Worm (Caenorhabditis elegans) whole organism, L1 larva: ENCODE measurements around the gene pgap-3.
A peak's percentile ranks its signal among the peaks of the same experiment; 100 is the strongest.

ENCODE experiments used
- F16B12.6 ChIP-seq: fragments of 150-350 bp; optimal IDR thresholded peaks from 2 replicates; lab custom pipeline; 2014; ENCODE audit warnings: missing biosample characterization, missing genetic modification characterization
- Y116A8C.19 ChIP-seq: sonication (generic microtip); optimal IDR thresholded peaks from 2 replicates; lab custom pipeline; 2016; ENCODE audit warnings: missing compliant biosample characterization, missing genetic modification characterization, borderline replicate concordance
- aha-1 ChIP-seq: fragments of 150-350 bp; optimal IDR thresholded peaks from 2 replicates; lab custom pipeline; 2014; ENCODE audit warnings: missing biosample characterization, missing genetic modification characterization
- aly-2 ChIP-seq: fragments of 150-350 bp; optimal IDR thresholded peaks from 2 replicates; lab custom pipeline; 2014; ENCODE audit warnings: missing biosample characterization, missing genetic modification characterization
- blmp-1 ChIP-seq: fragments of 150-350 bp; optimal IDR thresholded peaks from 2 replicates; lab custom pipeline; 2014; ENCODE audit warnings: missing biosample characterization, missing genetic modification characterization
- ceh-63 ChIP-seq: fragments of 200-800 bp; sonication (Bioruptor generic); optimal IDR thresholded peaks from 2 replicates; lab custom pipeline; 2018; ENCODE audit warnings: mild to moderate bottlenecking, missing genetic modification characterization, missing compliant biosample characterization
- ceh-82 ChIP-seq, 3 experiments: fragments of 150-350 bp in 1 of 3; sonication (generic microtip) in 2 of 3; optimal IDR thresholded peaks; 2 replicates each; lab custom pipeline; 2014 to 2017; ENCODE audit warnings: missing biosample characterization in 3 of 3, missing genetic modification characterization in 3 of 3
- ceh-88 ChIP-seq: fragments of 200-800 bp; sonication (Bioruptor generic); IDR thresholded peaks from 2 replicates; pipeline ENCODE4 v1.3.6; 2022; ENCODE audit warnings: missing genetic modification characterization, missing compliant biosample characterization
- dpl-1 ChIP-seq, 3 experiments: fragments of 150-350 bp in 2 of 3; sonication (generic microtip) in 1 of 3; optimal IDR thresholded peaks; 2 replicates each; lab custom pipeline; 2014 to 2017; ENCODE audit warnings: missing biosample characterization in 3 of 3, missing genetic modification characterization in 3 of 3, missing genetic modification reagents in 3 of 3
- dsc-1 ChIP-seq: sonication (generic microtip); optimal IDR thresholded peaks from 2 replicates; lab custom pipeline; 2016; ENCODE audit warnings: mild to moderate bottlenecking, missing genetic modification characterization, missing compliant biosample characterization
- efl-1 ChIP-seq, 4 experiments: fragments of 150-350 bp; optimal IDR thresholded peaks in 3 of 4; peaks in 1 of 4; 1 replicate in 1 of 4; 2 replicates in 3 of 4; lab custom pipeline; 2014; ENCODE audit warnings: missing biosample characterization in 2 of 4, missing genetic modification characterization in 2 of 4, missing genetic modification reagents in 2 of 4
- elt-2 ChIP-seq: sonication (generic microtip); optimal IDR thresholded peaks from 2 replicates; lab custom pipeline; 2016; ENCODE audit warnings: missing genetic modification characterization, mild to moderate bottlenecking, inconsistent platforms, missing compliant biosample characterization, missing genetic modification reagents
- fkh-10 ChIP-seq: sonication (generic microtip); optimal IDR thresholded peaks from 2 replicates; lab custom pipeline; 2017; ENCODE audit warnings: missing biosample characterization, missing genetic modification reagents, missing genetic modification characterization
- fkh-8 ChIP-seq: sonication (generic microtip); optimal IDR thresholded peaks from 2 replicates; lab custom pipeline; 2016; ENCODE audit warnings: mild to moderate bottlenecking, missing genetic modification characterization, missing compliant biosample characterization
- hlh-4 ChIP-seq: sonication (generic microtip); optimal IDR thresholded peaks from 2 replicates; lab custom pipeline; 2016; ENCODE audit warnings: mild to moderate bottlenecking, missing genetic modification characterization, missing compliant biosample characterization
- hpl-2 ChIP-seq: fragments of 150-350 bp; optimal IDR thresholded peaks from 2 replicates; lab custom pipeline; 2014; ENCODE audit warnings: missing biosample characterization, missing genetic modification reagents, missing genetic modification characterization
- jun-1 ChIP-seq: fragments of 150-350 bp; optimal IDR thresholded peaks from 2 replicates; lab custom pipeline; 2014; ENCODE audit warnings: missing biosample characterization, missing genetic modification reagents, missing genetic modification characterization
- mdl-1 ChIP-seq, 2 experiments: fragments of 150-350 bp; optimal IDR thresholded peaks; 2 replicates each; lab custom pipeline; 2014 to 2017; ENCODE audit warnings: missing biosample characterization in 2 of 2, missing genetic modification characterization in 2 of 2, inconsistent platforms in 1 of 2
- nhr-11 ChIP-seq: fragments of 150-350 bp; optimal IDR thresholded peaks from 2 replicates; lab custom pipeline; 2014; ENCODE audit warnings: missing biosample characterization, missing genetic modification characterization
- nhr-19 ChIP-seq: fragments of 200-800 bp; sonication (Bioruptor generic); conservative IDR thresholded peaks from 2 replicates; pipeline ENCODE4 v1.3.6; 2022; ENCODE audit warnings: missing genetic modification characterization, missing compliant biosample characterization
- nhr-20 ChIP-seq: sonication (generic microtip); optimal IDR thresholded peaks from 2 replicates; lab custom pipeline; 2016; ENCODE audit warnings: mild to moderate bottlenecking, missing genetic modification characterization, missing compliant biosample characterization
- nhr-28 ChIP-seq: fragments of 150-350 bp; optimal IDR thresholded peaks from 2 replicates; lab custom pipeline; 2014; ENCODE audit warnings: missing biosample characterization, missing genetic modification characterization
- nhr-47 ChIP-seq: sonication (generic microtip); optimal IDR thresholded peaks from 2 replicates; lab custom pipeline; 2016; ENCODE audit warnings: mild to moderate bottlenecking, missing genetic modification characterization, moderate library complexity, missing compliant biosample characterization
- nhr-71 ChIP-seq: sonication (generic microtip); optimal IDR thresholded peaks from 2 replicates; lab custom pipeline; 2016; ENCODE audit warnings: mild to moderate bottlenecking, missing genetic modification characterization, moderate library complexity, missing compliant biosample characterization
- nhr-76 ChIP-seq: sonication (generic microtip); optimal IDR thresholded peaks from 2 replicates; lab custom pipeline; 2017; ENCODE audit warnings: missing biosample characterization, missing genetic modification characterization
- nhr-77 ChIP-seq: fragments of 150-350 bp; optimal IDR thresholded peaks from 2 replicates; lab custom pipeline; 2014; ENCODE audit warnings: missing biosample characterization, missing genetic modification characterization
- nhr-85 ChIP-seq: sonication (generic microtip); peaks from one replicate; lab custom pipeline; 2016; ENCODE audit warnings: missing genetic modification characterization, inconsistent platforms, missing compliant biosample characterization
- pax-3 ChIP-seq: fragments of 200-800 bp; sonication (Bioruptor generic); optimal IDR thresholded peaks from 2 replicates; lab custom pipeline; 2018; ENCODE audit warnings: mild to moderate bottlenecking, missing genetic modification characterization, moderate library complexity, missing compliant biosample characterization
- rnt-1 ChIP-seq: sonication (generic microtip); optimal IDR thresholded peaks from 2 replicates; lab custom pipeline; 2016; ENCODE audit warnings: mild to moderate bottlenecking, missing genetic modification characterization, moderate library complexity, missing compliant biosample characterization
- snu-23 ChIP-seq: sonication (generic microtip); optimal IDR thresholded peaks from 2 replicates; lab custom pipeline; 2016; ENCODE audit warnings: missing genetic modification characterization, missing compliant biosample characterization
- sox-4 ChIP-seq: sonication (generic microtip); optimal IDR thresholded peaks from 2 replicates; lab custom pipeline; 2016; ENCODE audit warnings: missing genetic modification characterization, missing compliant biosample characterization
- sup-37 ChIP-seq: fragments of 200-800 bp; sonication (Bioruptor generic); optimal IDR thresholded peaks from 2 replicates; lab custom pipeline; 2018; ENCODE audit warnings: mild to moderate bottlenecking, missing genetic modification characterization, missing compliant biosample characterization
- tbx-2 ChIP-seq: sonication (generic microtip); optimal IDR thresholded peaks from 2 replicates; lab custom pipeline; 2016; ENCODE audit warnings: missing genetic modification characterization, missing compliant biosample characterization
- unc-98 ChIP-seq: fragments of 200-800 bp; sonication (Bioruptor generic); IDR thresholded peaks from 2 replicates; pipeline ENCODE4 v1.3.6; 2022; ENCODE audit warnings: missing genetic modification characterization, missing compliant biosample characterization
- vab-15 ChIP-seq: sonication (generic microtip); optimal IDR thresholded peaks from 2 replicates; lab custom pipeline; 2017; ENCODE audit warnings: missing genotype, mild to moderate bottlenecking, missing genetic modification characterization, missing compliant biosample characterization
- xbp-1 ChIP-seq: sonication (generic microtip); optimal IDR thresholded peaks from 2 replicates; lab custom pipeline; 2016; ENCODE audit warnings: missing genetic modification characterization, missing compliant biosample characterization
- zip-4 ChIP-seq: fragments of 200-800 bp; sonication (Bioruptor generic); optimal IDR thresholded peaks from 2 replicates; lab custom pipeline; 2018; ENCODE audit warnings: mild to moderate bottlenecking, missing genetic modification characterization, moderate library complexity, missing compliant biosample characterization
- ztf-11 ChIP-seq, 2 experiments: sonication (generic microtip); optimal IDR thresholded peaks; 2 replicates each; lab custom pipeline; 2016 to 2017; ENCODE audit warnings: missing genetic modification characterization in 2 of 2, missing biosample characterization in 1 of 2, missing compliant biosample characterization in 1 of 2
- ztf-4 ChIP-seq: fragments of 150-350 bp; optimal IDR thresholded peaks from 2 replicates; lab custom pipeline; 2014; ENCODE audit warnings: missing biosample characterization, missing genetic modification characterization

The pgap-3 gene

DNA sequence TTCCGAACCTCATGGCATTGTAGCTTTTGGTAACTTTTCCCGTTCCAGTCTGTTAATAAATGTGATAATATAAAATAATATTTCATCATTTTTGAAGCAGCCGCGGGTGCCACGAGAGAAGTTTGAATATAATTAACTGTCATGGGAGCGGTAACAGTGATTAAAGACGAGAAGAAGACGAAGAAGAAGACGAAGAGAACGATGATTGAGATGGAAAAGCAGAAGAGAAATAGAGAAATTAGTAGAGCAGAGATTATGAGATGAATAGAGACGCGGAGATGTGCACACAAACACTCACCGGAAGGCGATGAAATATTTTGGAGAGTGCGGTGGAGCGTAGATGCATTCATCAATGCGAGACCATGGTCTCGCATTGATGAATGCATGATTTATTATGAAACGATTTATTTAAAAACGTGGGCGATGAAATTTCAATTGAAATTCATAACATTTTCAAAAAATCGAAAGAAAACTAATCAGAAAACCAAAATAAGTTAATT is 5.5 kb upstream of the pgap-3 start, which contains the start of gene seip-1 (continued):
- TF ChIP-seq ceh-82 (tag; optimal IDR thresholded peaks at IDR 0.05; lab: Kevin White, UChicago) (peak; percentile 64 to 87 (median 66)), F16B12.6 (tag; lab: Kevin White, UChicago) (peak; percentile 66), fkh-8 (tag; lab: Kevin White, UChicago) (peak; percentile 92), xbp-1 (tag; lab: Kevin White, UChicago) (peak; percentile 90), elt-2 (tag; lab: Kevin White, UChicago) (peak; percentile 56), ztf-11 (tag; optimal IDR thresholded peaks at IDR 0.05; lab: Kevin White, UChicago) (peak in 1 of 2 experiments; percentile 56), blmp-1 (tag; lab: Kevin White, UChicago) (peak; percentile 72), efl-1 (optimal IDR thresholded peaks at IDR 0.05; lab: Kevin White, UChicago) (peak; percentile 84 to 90), efl-1 (GFP tag; optimal IDR thresholded peaks at IDR 0.05 in 1 of 2; lab: Kevin White, UChicago) (peak; percentile 78 to 96), nhr-47 (tag; lab: Kevin White, UChicago) (peak; percentile 83), nhr-77 (tag; lab: Kevin White, UChicago) (peak; percentile 78), pax-3 (tag; lab: Kevin White, UChicago) (peak; percentile 25), zip-4 (no peak), tbx-2 (tag; lab: Kevin White, UChicago) (peak; percentile 75), fkh-10 (GFP tag; lab: Kevin White, UChicago) (peak; percentile 65), snu-23 (GFP tag; lab: Kevin White, UChicago) (peak; percentile 91), nhr-20 (tag; lab: Kevin White, UChicago) (peak; percentile 89), nhr-11 (tag; lab: Kevin White, UChicago) (peak; percentile 47), unc-98 (GFP tag; lab: Robert Waterston, UW) (no peak), ceh-63 (GFP tag; lab: Kevin White, UChicago) (no peak)

- TF ChIP-seq fkh-10 (GFP tag; lab: Kevin White, UChicago): no peak
- no peak for TF ChIP-seq snu-23 (GFP tag; lab: Kevin White, UChicago)
- TF ChIP-seq dpl-1 (GFP tag; optimal IDR thresholded peaks at IDR 0.05; lab: Kevin White, UChicago): no peak
- TF ChIP-seq Y116A8C.19: no peak
- TF ChIP-seq ztf-4 (tag; lab: Kevin White, UChicago): no peak
- TF ChIP-seq tbx-2 (tag; lab: Kevin White, UChicago): no peak
- TF ChIP-seq jun-1 (tag; lab: Kevin White, UChicago): no peak
These were observed 3.4 kb upstream of the pgap-3 start, which contains the start of gene jamp-1 for ce11 chrV:6051159-6051558. TSS of gene jamp-1 (minus strand) at chrV:6051259.

DNA sequence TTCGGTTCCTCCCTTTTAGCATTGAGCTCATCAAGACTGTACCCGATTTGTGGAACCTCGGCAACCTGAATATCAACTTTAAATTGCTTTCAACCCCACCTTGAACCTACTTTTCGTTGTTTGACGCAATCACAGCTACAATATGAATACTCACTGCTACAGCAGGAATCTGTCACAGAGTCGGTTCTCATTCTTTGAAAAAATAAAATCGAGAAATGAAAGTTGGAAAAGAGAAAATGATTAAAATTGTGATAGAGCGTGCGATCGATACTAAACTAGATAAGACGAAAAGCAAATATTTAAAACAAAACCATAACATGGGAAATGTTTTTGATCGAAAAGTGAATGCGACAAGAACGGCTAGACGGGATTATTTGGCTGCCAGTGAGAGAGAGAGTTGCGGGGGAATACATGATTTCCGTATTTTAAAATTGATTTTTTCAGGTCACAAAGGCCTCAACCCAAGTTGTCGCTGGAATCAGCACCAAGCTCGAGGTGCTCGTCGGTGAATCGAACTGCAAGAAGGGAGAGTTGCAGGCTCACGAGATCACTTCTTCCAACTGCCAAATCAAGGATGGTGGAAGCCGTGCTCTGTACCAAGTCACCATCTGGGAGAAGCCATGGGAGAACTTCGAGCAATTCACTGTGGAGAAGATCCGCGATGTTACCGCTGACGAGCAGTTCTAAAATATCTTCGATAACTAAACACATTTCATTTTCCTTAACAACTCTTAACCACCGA is 2.7 kb downstream of the pgap-3 start, which contains the start of gene R01B10.3:
Gene R01B10.3 (minus strand): TSS at position 277 of the 742 bp plus-strand sequence.
- TF ChIP-seq elt-2 (tag; lab: Kevin White, UChicago) (peak; percentile 2), mdl-1 (tag; optimal IDR thresholded peaks at IDR 0.05; lab: Kevin White, UChicago) (no peak), sox-4 (no peak), aly-2 (tag; lab: Kevin White, UChicago) (no peak), efl-1 (optimal IDR thresholded peaks at IDR 0.05; lab: Kevin White, UChicago) (no peak), efl-1 (GFP tag; optimal IDR thresholded peaks at IDR 0.05 in 1 of 2; lab: Kevin White, UChicago) (peak in 1 of 2 experiments; percentile 93), sup-37 (GFP tag; lab: Kevin White, UChicago) (no peak)

ce11 chrV:6044448-6044847 is 3.3 kb downstream of the pgap-3 start:
- TF ChIP-seq nhr-19 (GFP tag; lab: Robert Waterston, UW) (no peak), pax-3 (tag; lab: Kevin White, UChicago) (no peak), dsc-1 (no peak), nhr-76 (tag; lab: Kevin White, UChicago) (no peak), ceh-88 (GFP tag; lab: Robert Waterston, UW) (no peak), dpl-1 (GFP tag; optimal IDR thresholded peaks at IDR 0.05; lab: Kevin White, UChicago) (no peak), nhr-28 (tag; lab: Kevin White, UChicago) (no peak), hlh-4 (tag; lab: Kevin White, UChicago) (no peak), vab-15 (tag; lab: Kevin White, UChicago) (no peak), nhr-85 (tag; lab: Kevin White, UChicago) (no peak), rnt-1 (tag; lab: Kevin White, UChicago) (no peak), mdl-1 (tag; optimal IDR thresholded peaks at IDR 0.05; lab: Kevin White, UChicago) (no peak), nhr-77 (tag; lab: Kevin White, UChicago) (no peak), nhr-71 (tag; lab: Kevin White, UChicago) (no peak), zip-4 (no peak), hpl-2 (GFP tag; lab: Kevin White, UChicago) (no peak), snu-23 (GFP tag; lab: Kevin White, UChicago) (no peak), aha-1 (no peak)
